Fruit fly (Drosophila melanogaster) whole organism, embryonic: ENCODE results near the gene Vti1a.

Experiments used
- Ada2b ChIP-seq: fragments of 200-800 bp; sonication (Bioruptor generic); IDR thresholded peaks from 2 replicates; pipeline ENCODE4 v1.3.6; 2022; ENCODE audit warnings: missing biosample characterization, missing genetic modification characterization
- Asciz ChIP-seq: fragments of 200-800 bp; sonication (Bioruptor generic); optimal IDR thresholded peaks from 2 replicates; lab custom pipeline; 2017; ENCODE audit warnings: missing biosample characterization, mild to moderate bottlenecking, missing genetic modification characterization, missing genetic modification reagents
- Atf6 ChIP-seq: fragments of 200-800 bp; sonication (Bioruptor generic); IDR thresholded peaks from 2 replicates; pipeline ENCODE4 v1.3.6; 2022; ENCODE audit warnings: missing biosample characterization, missing genetic modification characterization
- BtbVII ChIP-seq: fragments of 200-800 bp; sonication (Bioruptor generic); optimal IDR thresholded peaks from 3 replicates; lab custom pipeline; 2017; ENCODE audit warnings: missing biosample characterization, mild to moderate bottlenecking, missing genetic modification characterization
- CG11504 ChIP-seq: fragments of 200-800 bp; sonication (Bioruptor generic); optimal IDR thresholded peaks from 3 replicates; lab custom pipeline; 2019; ENCODE audit warnings: missing biosample characterization, mild to moderate bottlenecking, missing genetic modification characterization, moderate library complexity
- CG13894 ChIP-seq: fragments of 200-800 bp; sonication (Bioruptor generic); optimal IDR thresholded peaks from 3 replicates; lab custom pipeline; 2018; ENCODE audit warnings: missing biosample characterization, mild to moderate bottlenecking, missing genetic modification characterization, moderate library complexity
- CG1603 ChIP-seq: fragments of 200-800 bp; sonication (Bioruptor generic); optimal IDR thresholded peaks from 2 replicates; lab custom pipeline; 2019; ENCODE audit warnings: missing biosample characterization, mild to moderate bottlenecking, missing genetic modification characterization, moderate library complexity
- CG17361 ChIP-seq: fragments of 200-800 bp; sonication (Bioruptor generic); IDR thresholded peaks from 3 replicates; pipeline ENCODE4 v1.3.6; 2022; ENCODE audit warnings: missing biosample characterization, missing genetic modification characterization
- CG17385 ChIP-seq: fragments of 200-800 bp; sonication (Bioruptor generic); optimal IDR thresholded peaks from 3 replicates; lab custom pipeline; 2018; ENCODE audit warnings: missing biosample characterization, mild to moderate bottlenecking, missing genetic modification characterization
- CG18262 ChIP-seq: fragments of 200-800 bp; optimal IDR thresholded peaks from 3 replicates; lab custom pipeline; 2019; ENCODE audit warnings: missing biosample characterization, mild to moderate bottlenecking, missing genetic modification characterization, moderate library complexity
- CG2120 ChIP-seq: fragments of 200-800 bp; sonication (Bioruptor generic); optimal IDR thresholded peaks from 3 replicates; lab custom pipeline; 2016; ENCODE audit warnings: missing biosample characterization, missing genetic modification characterization
- CG2712 ChIP-seq: fragments of 200-800 bp; optimal IDR thresholded peaks from 3 replicates; lab custom pipeline; 2019; ENCODE audit warnings: missing biosample characterization, mild to moderate bottlenecking, missing genetic modification characterization, moderate library complexity
- CG31224 ChIP-seq: fragments of 200-800 bp; sonication (Bioruptor generic); IDR thresholded peaks from 2 replicates; pipeline ENCODE4 v1.3.6; 2022; ENCODE audit warnings: missing biosample characterization, missing genetic modification characterization
- CG31441 ChIP-seq: fragments of 200-800 bp; sonication (Bioruptor generic); IDR thresholded peaks from 2 replicates; pipeline ENCODE4 v1.3.6; 2022; ENCODE audit warnings: missing biosample characterization, missing genetic modification characterization
- CG4404 ChIP-seq: fragments of 200-800 bp; sonication (Bioruptor generic); IDR thresholded peaks from 2 replicates; pipeline ENCODE4 v1.3.6; 2022; ENCODE audit warnings: missing biosample characterization, missing genetic modification characterization
- CG4820 ChIP-seq: fragments of 200-800 bp; sonication (Bioruptor generic); optimal IDR thresholded peaks from 3 replicates; lab custom pipeline; 2016; ENCODE audit warnings: missing biosample characterization, missing genetic modification characterization
- CG6175 ChIP-seq: fragments of 200-800 bp; sonication (Bioruptor generic); IDR thresholded peaks from 3 replicates; pipeline ENCODE4 v1.3.6; 2022; ENCODE audit warnings: missing biosample characterization, missing genetic modification characterization
- CG6683 ChIP-seq: fragments of 200-800 bp; sonication (Bioruptor generic); optimal IDR thresholded peaks from 2 replicates; lab custom pipeline; 2017; ENCODE audit warnings: missing biosample characterization, mild to moderate bottlenecking, missing genetic modification characterization, missing genetic modification reagents
- CG7556 ChIP-seq: fragments of 200-800 bp; sonication (Bioruptor generic); optimal IDR thresholded peaks from 2 replicates; lab custom pipeline; 2017; ENCODE audit warnings: missing biosample characterization, mild to moderate bottlenecking, missing genetic modification characterization
- CG7963 ChIP-seq: fragments of 200-800 bp; sonication (Bioruptor generic); IDR thresholded peaks from 3 replicates; pipeline ENCODE4 v1.3.6; 2022; ENCODE audit warnings: missing biosample characterization, missing genetic modification characterization; ENCODE audit not compliant: partially characterized antibody
- CG9727 ChIP-seq: fragments of 200-800 bp; sonication (Bioruptor generic); optimal IDR thresholded peaks from 3 replicates; lab custom pipeline; 2017; ENCODE audit warnings: missing biosample characterization, mild to moderate bottlenecking, missing genetic modification characterization
- Fer1 ChIP-seq: fragments of 200-800 bp; sonication (Bioruptor generic); optimal IDR thresholded peaks from 2 replicates; lab custom pipeline; 2017; ENCODE audit warnings: missing biosample characterization, mild to moderate bottlenecking, missing genetic modification characterization
- Hr51 ChIP-seq, 2 experiments: fragments of 200-800 bp; sonication (Bioruptor generic); optimal IDR thresholded peaks; 2 replicates in 1 of 2; 3 replicates in 1 of 2; lab custom pipeline; 2016 to 2018; ENCODE audit warnings: missing biosample characterization in 2 of 2, missing genetic modification characterization in 2 of 2, mild to moderate bottlenecking in 1 of 2, moderate library complexity in 1 of 2
- Hr78 ChIP-seq, 2 experiments: fragments of 200-800 bp in 1 of 2; fragments of >200 bp in 1 of 2; sonication (Bioruptor generic) in 1 of 2; optimal IDR thresholded peaks; 2 replicates each; lab custom pipeline; 2017 to 2019; ENCODE audit warnings: missing biosample characterization in 2 of 2, missing genetic modification characterization in 2 of 2, mild to moderate bottlenecking in 1 of 2, moderate library complexity in 1 of 2
- NK7.1 ChIP-seq: fragments of 200-800 bp; sonication (Bioruptor generic); optimal IDR thresholded peaks from 3 replicates; lab custom pipeline; 2016; ENCODE audit warnings: missing biosample characterization, missing genetic modification characterization
- Ptx1 ChIP-seq: fragments of 200-800 bp; sonication (Bioruptor generic); IDR thresholded peaks from 2 replicates; pipeline ENCODE4 v1.3.6; 2022; ENCODE audit warnings: missing biosample characterization, missing genetic modification characterization
- al ChIP-seq: fragments of 200-800 bp; sonication (Bioruptor generic); IDR thresholded peaks from 2 replicates; pipeline ENCODE4 v1.3.6; 2022; ENCODE audit warnings: missing biosample characterization, missing genetic modification characterization
- bsh ChIP-seq, 2 experiments: fragments of 200-800 bp; sonication (Bioruptor generic); optimal IDR thresholded peaks; 2 replicates each; lab custom pipeline; 2017 to 2018; ENCODE audit warnings: mild to moderate bottlenecking in 2 of 2, missing biosample characterization in 2 of 2, missing genetic modification characterization in 2 of 2, moderate library complexity in 1 of 2
- cg ChIP-seq: fragments of 200-800 bp; sonication (Bioruptor generic); optimal IDR thresholded peaks from 3 replicates; lab custom pipeline; 2019; ENCODE audit warnings: missing biosample characterization, mild to moderate bottlenecking, missing genetic modification characterization, moderate library complexity
- corto ChIP-seq: fragments of 200-800 bp; sonication (Bioruptor generic); optimal IDR thresholded peaks from 2 replicates; lab custom pipeline; 2016; ENCODE audit warnings: missing biosample characterization, mild to moderate bottlenecking, missing genetic modification characterization, moderate library complexity
- dimm ChIP-seq: fragments of 200-800 bp; sonication (Bioruptor generic); IDR thresholded peaks from 2 replicates; pipeline ENCODE4 v1.3.6; 2022; ENCODE audit warnings: missing biosample characterization, missing genetic modification characterization
- dysf ChIP-seq: fragments of 200-800 bp; sonication (Bioruptor generic); IDR thresholded peaks from 3 replicates; pipeline ENCODE4 v1.3.6; 2022; ENCODE audit warnings: missing biosample characterization, missing genetic modification characterization
- fd96Cb ChIP-seq: fragments of 200-800 bp; sonication (Bioruptor generic); optimal IDR thresholded peaks from 2 replicates; lab custom pipeline; 2018; ENCODE audit warnings: missing biosample characterization, mild to moderate bottlenecking, missing genetic modification characterization, moderate library complexity
- fru ChIP-seq: fragments of >200 bp; optimal IDR thresholded peaks from 2 replicates; lab custom pipeline; 2017
- fu2 ChIP-seq: fragments of 200-800 bp; sonication (Bioruptor generic); optimal IDR thresholded peaks from 2 replicates; lab custom pipeline; 2016; ENCODE audit warnings: missing biosample characterization, missing genetic modification characterization
- gfzf ChIP-seq: fragments of 200-800 bp; sonication (Bioruptor generic); optimal IDR thresholded peaks from 2 replicates; lab custom pipeline; 2016; ENCODE audit warnings: missing biosample characterization, mild to moderate bottlenecking, missing genetic modification characterization, moderate library complexity
- gro ChIP-seq: fragments of 200-800 bp; sonication (Bioruptor generic); optimal IDR thresholded peaks from 2 replicates; lab custom pipeline; 2016; ENCODE audit warnings: missing biosample characterization, missing genetic modification characterization
- ind ChIP-seq: fragments of 200-800 bp; sonication (Bioruptor generic); optimal IDR thresholded peaks from 3 replicates; lab custom pipeline; 2016; ENCODE audit warnings: missing biosample characterization, missing genetic modification characterization
- kni ChIP-seq: fragments of 200-800 bp; sonication (Bioruptor generic); optimal IDR thresholded peaks from 3 replicates; lab custom pipeline; 2017; ENCODE audit warnings: mild to moderate bottlenecking, missing biosample characterization, missing genetic modification reagents, missing genetic modification characterization
- lilli ChIP-seq: fragments of 200-800 bp; sonication (Bioruptor generic); optimal IDR thresholded peaks from 3 replicates; lab custom pipeline; 2016; ENCODE audit warnings: missing biosample characterization, missing genetic modification characterization
- onecut ChIP-seq: fragments of 200-800 bp; sonication (Bioruptor generic); IDR thresholded peaks from 2 replicates; pipeline ENCODE4 v1.3.6; 2022; ENCODE audit warnings: missing biosample characterization, missing genetic modification characterization
- pfk ChIP-seq: fragments of 200-800 bp; sonication (Bioruptor generic); optimal IDR thresholded peaks from 2 replicates; lab custom pipeline; 2018; ENCODE audit warnings: missing biosample characterization, mild to moderate bottlenecking, missing genetic modification characterization, moderate library complexity
- pros ChIP-seq: fragments of 200-800 bp; sonication (Bioruptor generic); optimal IDR thresholded peaks from 3 replicates; lab custom pipeline; 2019; ENCODE audit warnings: missing biosample characterization, mild to moderate bottlenecking, missing genetic modification characterization, moderate library complexity
- slbo ChIP-seq: fragments of 200-800 bp; sonication (Bioruptor generic); IDR thresholded peaks from 2 replicates; pipeline ENCODE4 v1.3.6; 2022; ENCODE audit warnings: missing biosample characterization, missing genetic modification characterization
- sob ChIP-seq: fragments of 200-800 bp; sonication (Bioruptor generic); IDR thresholded peaks from 2 replicates; pipeline ENCODE4 v1.3.6; 2022; ENCODE audit warnings: missing biosample characterization, missing genetic modification characterization
- tgo ChIP-seq: fragments of 200-800 bp; sonication (Bioruptor generic); IDR thresholded peaks from 3 replicates; pipeline ENCODE4 v1.3.6; 2022; ENCODE audit warnings: missing biosample characterization, missing genetic modification characterization
- tio ChIP-seq: fragments of 200-800 bp; sonication (Bioruptor generic); optimal IDR thresholded peaks from 2 replicates; lab custom pipeline; 2017; ENCODE audit warnings: missing biosample characterization, missing genetic modification characterization, inconsistent platforms
- toy ChIP-seq: fragments of 200-800 bp; sonication (Bioruptor generic); IDR thresholded peaks from 2 replicates; pipeline ENCODE4 v1.3.6; 2022; ENCODE audit warnings: missing biosample characterization, missing genetic modification characterization
- zfh2 ChIP-seq: fragments of 200-800 bp; sonication (Bioruptor generic); optimal IDR thresholded peaks from 2 replicates; lab custom pipeline; 2016; ENCODE audit warnings: missing biosample characterization, missing genetic modification characterization

Gene Vti1a

dm6 chr3L:733845-734697 lies 41.4 kb upstream of the Vti1a start (continued):
- TF ChIP-seq CG31224 (GFP tag; lab: Robert Waterston, UW) = no peak
- no peak for TF ChIP-seq corto (GFP tag; lab: Kevin White, UChicago)
- peak; percentile 67 for TF ChIP-seq CG13894 (tag; lab: Kevin White, UChicago)
- TF ChIP-seq gfzf (GFP tag; lab: Kevin White, UChicago) = no peak
- no peak for TF ChIP-seq CG7963 (GFP tag; lab: Robert Waterston, UW)
- no peak for TF ChIP-seq fu2 (GFP tag; lab: Kevin White, UChicago)
- peak; percentile 1 for TF ChIP-seq BtbVII (GFP tag; lab: Kevin White, UChicago)
- peak; percentile 43; the same call in 1 of the 3 replicates for TF ChIP-seq dysf
- TF ChIP-seq CG2712 (tag; lab: Kevin White, UChicago) = peak; percentile 44
- peak; percentile 62 for TF ChIP-seq CG31441 (GFP tag; lab: Robert Waterston, UW)
- peak; percentile 22 for TF ChIP-seq tio (GFP tag; lab: Kevin White, UChicago)
- TF ChIP-seq Ptx1 (GFP tag; lab: Robert Waterston, UW) = peak; percentile 31; the same call in 1 of the 2 replicates
- no peak for TF ChIP-seq sob
- TF ChIP-seq CG1603 (tag; lab: Kevin White, UChicago) = peak; percentile 5
- no peak for TF ChIP-seq pros (GFP tag; lab: Kevin White, UChicago)
- peak in 1 of 2 experiments; percentile 14 for TF ChIP-seq Hr78 (GFP tag; optimal IDR thresholded peaks at IDR 0.05; lab: Kevin White, UChicago)
- 0 out of 2 replicates have a peak, but pooled peaks have one; percentile 31 for TF ChIP-seq Atf6 (GFP tag; lab: Robert Waterston, UW)
- no peak for TF ChIP-seq gro (GFP tag; lab: Kevin White, UChicago)
- TF ChIP-seq CG17385 (GFP tag; lab: Kevin White, UChicago) = peak; percentile 12
- TF ChIP-seq al (GFP tag; lab: Robert Waterston, UW) = no peak
- peak in 1 of 2 experiments; percentile 34 for TF ChIP-seq Hr51 (GFP tag; optimal IDR thresholded peaks at IDR 0.05; lab: Kevin White, UChicago)
- TF ChIP-seq CG6683 (GFP tag; lab: Kevin White, UChicago) = no peak
- TF ChIP-seq kni = peak; percentile 35
- TF ChIP-seq CG2120 (GFP tag; lab: Kevin White, UChicago) = peak; percentile 15
- no peak for TF ChIP-seq NK7.1
- peak; percentile 51; the same call in 1 of the 3 replicates for TF ChIP-seq CG6175
- no peak for TF ChIP-seq zfh2
- peak; percentile 15 for TF ChIP-seq ind (GFP tag; lab: Kevin White, UChicago)
- TF ChIP-seq CG17361 (GFP tag; lab: Robert Waterston, UW) = peak; percentile 71
- no peak for TF ChIP-seq Asciz
- TF ChIP-seq tgo (GFP tag; lab: Robert Waterston, UW) = peak; percentile 24; the same call in 2 of the 3 replicates
- peak; percentile 76 for TF ChIP-seq CG7556 (GFP tag; lab: Kevin White, UChicago)
- TF ChIP-seq CG4404 (GFP tag; lab: Robert Waterston, UW) = no peak
- no peak for TF ChIP-seq fru (lab: Kevin White, UChicago)
- no peak for TF ChIP-seq cg (GFP tag; lab: Kevin White, UChicago)
- TF ChIP-seq bsh (GFP tag; optimal IDR thresholded peaks at IDR 0.05; lab: Kevin White, UChicago) = peak; percentile 6 to 66
- peak; percentile 17; the same call in 1 of the 2 replicates for TF ChIP-seq slbo
- TF ChIP-seq lilli (GFP tag; lab: Kevin White, UChicago) = peak; percentile 26
- peak; percentile 34 for TF ChIP-seq onecut (GFP tag; lab: Robert Waterston, UW)
- no peak for TF ChIP-seq dimm (GFP tag; lab: Robert Waterston, UW)
- TF ChIP-seq Fer1 (GFP tag; lab: Kevin White, UChicago) = no peak
- TF ChIP-seq Ada2b = peak; percentile 18; the same call in 1 of the 2 replicates
- peak; percentile 20 for TF ChIP-seq CG4820 (GFP tag; lab: Kevin White, UChicago)
- TF ChIP-seq CG9727 (GFP tag; lab: Kevin White, UChicago) = peak; percentile 55
- TF ChIP-seq CG11504 = peak; percentile 58
- peak; percentile 21 for TF ChIP-seq fd96Cb (tag; lab: Kevin White, UChicago)
- no peak for TF ChIP-seq pfk
- no peak for TF ChIP-seq toy (GFP tag; lab: Robert Waterston, UW)
- TF ChIP-seq CG18262 (tag; lab: Kevin White, UChicago) = peak; percentile 57
